Fruit fly (Drosophila melanogaster) whole organism, pupa: Measurements from ENCODE around the gene tos.

Source experiments
- CG10348 ChIP-seq: fragments of 200-800 bp; sonication (Bioruptor generic); IDR thresholded peaks from 2 replicates; pipeline ENCODE4 v1.3.6; 2022; ENCODE audit warnings: missing biosample characterization, missing genetic modification characterization
- CG12605 ChIP-seq: fragments of 200-800 bp; sonication (Bioruptor generic); IDR thresholded peaks from 2 replicates; pipeline ENCODE4 v1.3.6; 2022; ENCODE audit warnings: missing biosample characterization, missing genetic modification characterization
- CG13204 ChIP-seq: fragments of 200-800 bp; sonication (Bioruptor generic); optimal IDR thresholded peaks from 2 replicates; lab custom pipeline; 2018; ENCODE audit warnings: missing biosample characterization, mild to moderate bottlenecking, missing genetic modification characterization, moderate library complexity
- CG14655 ChIP-seq: fragments of 200-800 bp; sonication (Bioruptor generic); optimal IDR thresholded peaks from 3 replicates; lab custom pipeline; 2017; ENCODE audit warnings: mild to moderate bottlenecking, missing biosample characterization, missing genetic modification reagents, missing genetic modification characterization
- CG15710 ChIP-seq: fragments of 200-800 bp; sonication (Bioruptor generic); optimal IDR thresholded peaks from 2 replicates; lab custom pipeline; 2018; ENCODE audit warnings: missing biosample characterization, mild to moderate bottlenecking, missing genetic modification characterization, moderate library complexity
- CG17806 ChIP-seq: fragments of 200-800 bp; sonication (Bioruptor generic); optimal IDR thresholded peaks from 2 replicates; lab custom pipeline; 2018; ENCODE audit warnings: missing biosample characterization, mild to moderate bottlenecking, missing genetic modification characterization, moderate library complexity
- CG32121 ChIP-seq: fragments of 200-800 bp; sonication (Bioruptor generic); IDR thresholded peaks from 2 replicates; pipeline ENCODE4 v1.3.6; 2022; ENCODE audit warnings: missing biosample characterization, missing genetic modification characterization
- CG34367 ChIP-seq: fragments of 200-800 bp; sonication (Bioruptor generic); optimal IDR thresholded peaks from 2 replicates; lab custom pipeline; 2018; ENCODE audit warnings: missing biosample characterization, mild to moderate bottlenecking, missing genetic modification characterization
- CG4496 ChIP-seq: fragments of 200-800 bp; sonication (Bioruptor generic); IDR thresholded peaks from 3 replicates; pipeline ENCODE4 v1.3.6; 2022; ENCODE audit warnings: missing biosample characterization, missing genetic modification characterization
- CG8159 ChIP-seq: fragments of 200-800 bp; sonication (Bioruptor generic); optimal IDR thresholded peaks from 3 replicates; lab custom pipeline; 2018; ENCODE audit warnings: missing biosample characterization, mild to moderate bottlenecking, missing genetic modification characterization, moderate library complexity
- CG8301 ChIP-seq: fragments of 200-800 bp; sonication (Bioruptor generic); optimal IDR thresholded peaks from 2 replicates; lab custom pipeline; 2018; ENCODE audit warnings: missing biosample characterization, mild to moderate bottlenecking, missing genetic modification characterization
- CG9948 ChIP-seq: fragments of 200-800 bp; sonication (Bioruptor generic); optimal IDR thresholded peaks from 2 replicates; lab custom pipeline; 2018; ENCODE audit warnings: missing biosample characterization, mild to moderate bottlenecking, missing genetic modification characterization, moderate library complexity
- D1 ChIP-seq: fragments of 200-800 bp; sonication (Bioruptor generic); optimal IDR thresholded peaks from 2 replicates; lab custom pipeline; 2018; ENCODE audit warnings: missing biosample characterization, mild to moderate bottlenecking, missing genetic modification characterization, moderate library complexity
- EcR ChIP-seq: fragments of 200-800 bp; sonication (Bioruptor generic); optimal IDR thresholded peaks from 3 replicates; lab custom pipeline; 2019; ENCODE audit warnings: missing biosample characterization, missing genetic modification characterization, mild to moderate bottlenecking, moderate library complexity, missing genetic modification reagents
- Ets98B ChIP-seq: fragments of 200-800 bp; sonication (Bioruptor generic); IDR thresholded peaks from 2 replicates; pipeline ENCODE4 v1.3.6; 2022; ENCODE audit warnings: missing biosample characterization, missing genetic modification characterization
- Pif1A ChIP-seq: fragments of 200-800 bp; sonication (Bioruptor generic); optimal IDR thresholded peaks from 3 replicates; lab custom pipeline; 2016; ENCODE audit warnings: missing biosample characterization, missing genetic modification characterization
- Pif1B ChIP-seq: fragments of 200-800 bp; sonication (Bioruptor generic); optimal IDR thresholded peaks from 3 replicates; lab custom pipeline; 2016; ENCODE audit warnings: missing biosample characterization, missing genetic modification characterization
- Snoo ChIP-seq: fragments of 200-800 bp; sonication (Bioruptor generic); optimal IDR thresholded peaks from 3 replicates; lab custom pipeline; 2017; ENCODE audit warnings: missing biosample characterization, mild to moderate bottlenecking, missing genetic modification characterization, inconsistent platforms
- fd96Ca ChIP-seq: fragments of 200-800 bp; sonication (Bioruptor generic); IDR thresholded peaks from 3 replicates; pipeline ENCODE4 v1.3.6; 2022; ENCODE audit warnings: missing biosample characterization, missing genetic modification characterization
- gl ChIP-seq: fragments of 200-800 bp; sonication (Bioruptor generic); optimal IDR thresholded peaks from 2 replicates; lab custom pipeline; 2018; ENCODE audit warnings: missing biosample characterization, mild to moderate bottlenecking, missing genetic modification characterization
- rn ChIP-seq: fragments of 200-800 bp; sonication (Bioruptor generic); IDR thresholded peaks from 2 replicates; pipeline ENCODE4 v1.3.6; 2022; ENCODE audit warnings: missing biosample characterization, missing genetic modification characterization

Gene tos

DNA sequence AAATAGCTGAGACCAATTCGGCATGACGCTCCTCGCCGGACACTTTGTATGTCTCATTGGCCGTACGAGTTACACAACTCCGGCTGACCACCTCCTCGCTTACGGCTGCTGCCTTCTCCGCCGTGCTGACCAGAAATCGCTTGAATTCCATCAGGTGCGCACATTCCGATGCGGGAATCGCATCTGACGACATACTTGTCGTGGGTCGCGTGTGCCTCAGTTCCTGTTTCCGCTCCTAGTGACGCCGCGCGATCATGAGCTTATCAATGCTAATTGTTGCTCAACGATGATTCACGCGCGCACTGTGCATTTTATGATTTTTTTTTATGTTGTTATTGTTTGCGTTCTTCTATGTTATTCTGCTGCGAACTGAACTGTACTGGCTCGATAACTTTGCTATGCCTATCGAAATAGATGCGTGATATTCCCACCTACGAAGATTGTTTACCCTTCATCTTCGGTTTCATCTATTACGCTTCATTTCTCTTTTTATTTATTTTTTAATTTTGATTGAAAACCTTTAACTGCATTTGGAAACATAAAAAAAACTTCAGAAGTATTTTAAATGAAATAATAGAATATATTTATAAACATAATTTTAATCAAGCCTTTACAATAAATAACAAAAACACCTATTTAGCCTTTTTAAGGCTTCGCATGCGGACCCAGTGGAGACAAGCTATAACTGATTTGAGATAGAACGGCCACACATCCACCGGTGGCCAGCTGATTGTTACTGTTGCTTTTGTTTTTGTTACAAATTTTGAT is 21.0 kb upstream of the tos start, which contains the start of the genes CG10376 and CG10343:
CG10376 (minus strand) TSS at position 385 of the 768 bp plus-strand sequence.
CG10343 (plus strand) TSS at position 753 of the 768 bp plus-strand sequence.
- TF ChIP-seq D1 = no peak
- peak; percentile 89 for TF ChIP-seq CG14655 (GFP tag; lab: Kevin White, UChicago)
- no peak for TF ChIP-seq Pif1A (GFP tag; lab: Kevin White, UChicago)
- TF ChIP-seq gl = no peak
- peak; percentile 54; the same call in 1 of the 2 replicates for TF ChIP-seq CG12605 (GFP tag; lab: Robert Waterston, UW)
- TF ChIP-seq CG9948 (tag; lab: Kevin White, UChicago) = peak; percentile 89
- TF ChIP-seq EcR (GFP tag; lab: Kevin White, UChicago) = peak; percentile 2
- TF ChIP-seq rn (GFP tag; lab: Robert Waterston, UW) = peak; percentile 69
- TF ChIP-seq fd96Ca = peak; percentile 60; the same call in 1 of the 3 replicates
- TF ChIP-seq CG13204 = no peak
- TF ChIP-seq CG8159 (tag; lab: Kevin White, UChicago) = peak; percentile 91
- TF ChIP-seq CG8301 (tag; lab: Kevin White, UChicago) = peak; percentile 73
- TF ChIP-seq CG10348 (GFP tag; lab: Robert Waterston, UW) = peak; percentile 97
- TF ChIP-seq CG32121 (GFP tag; lab: Robert Waterston, UW) = peak; percentile 80
- TF ChIP-seq Snoo (tag; lab: Kevin White, UChicago) = peak; percentile 81
- no peak for TF ChIP-seq Pif1B (GFP tag; lab: Kevin White, UChicago)
- peak; percentile 78; the same call in 2 of the 3 replicates for TF ChIP-seq CG4496 (GFP tag; lab: Robert Waterston, UW)
- peak; percentile 86 for TF ChIP-seq CG17806
- TF ChIP-seq CG34367 (tag; lab: Kevin White, UChicago) = peak; percentile 75
- peak; percentile 91 for TF ChIP-seq CG15710 (tag; lab: Kevin White, UChicago)
- peak; percentile 71; the same call in 1 of the 2 replicates for TF ChIP-seq Ets98B (GFP tag; lab: Robert Waterston, UW)

DNA sequence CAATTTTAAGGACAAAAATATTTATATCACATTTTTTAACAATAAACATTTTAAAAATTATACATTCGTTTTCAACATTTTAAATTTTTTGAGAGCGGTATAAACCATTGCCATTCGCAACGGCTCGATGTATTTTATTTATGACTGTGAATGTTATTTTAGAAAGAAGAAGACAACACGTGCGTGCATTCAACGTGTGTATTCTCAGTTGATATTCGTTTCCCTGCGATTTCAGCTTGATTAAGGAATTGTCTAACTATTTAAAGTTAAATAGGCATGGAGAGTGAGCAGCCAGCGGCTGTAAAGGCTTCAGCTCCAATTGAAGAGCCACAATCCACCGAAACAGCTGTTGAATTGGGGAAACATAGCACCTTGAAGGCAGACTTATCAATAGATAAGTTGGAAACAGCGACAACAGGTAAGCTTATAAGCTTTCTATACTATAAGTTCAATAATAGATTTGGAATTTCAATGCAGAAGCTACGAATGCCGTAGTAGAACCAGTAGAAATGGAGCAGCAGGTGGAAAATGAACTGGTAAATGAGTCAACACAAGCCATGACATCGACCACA is 16.8 kb upstream of the tos start, which contains the start of gene CG10341:
CG10341 (plus strand) TSS at position 156 of the 572 bp plus-strand sequence.
- TF ChIP-seq fd96Ca (no peak), rn (GFP tag; lab: Robert Waterston, UW) (no peak), CG4496 (GFP tag; lab: Robert Waterston, UW) (no peak), D1 (no peak), CG9948 (tag; lab: Kevin White, UChicago) (no peak), CG8301 (tag; lab: Kevin White, UChicago) (no peak), CG34367 (tag; lab: Kevin White, UChicago) (no peak), CG12605 (GFP tag; lab: Robert Waterston, UW) (no peak), CG17806 (no peak), CG14655 (GFP tag; lab: Kevin White, UChicago) (no peak), gl (no peak), CG15710 (tag; lab: Kevin White, UChicago) (no peak), Pif1B (GFP tag; lab: Kevin White, UChicago) (no peak), CG13204 (no peak), CG32121 (GFP tag; lab: Robert Waterston, UW) (no peak), Ets98B (GFP tag; lab: Robert Waterston, UW) (no peak), EcR (GFP tag; lab: Kevin White, UChicago) (no peak), CG10348 (GFP tag; lab: Robert Waterston, UW) (no peak)

- TF ChIP-seq gl (peak; percentile 23), Pif1B (GFP tag; lab: Kevin White, UChicago) (peak; percentile 80), CG8301 (tag; lab: Kevin White, UChicago) (peak; percentile 77), Pif1A (GFP tag; lab: Kevin White, UChicago) (no peak), Snoo (tag; lab: Kevin White, UChicago) (peak; percentile 79), CG32121 (GFP tag; lab: Robert Waterston, UW) (peak; percentile 87), CG15710 (tag; lab: Kevin White, UChicago) (peak; percentile 61), Ets98B (GFP tag; lab: Robert Waterston, UW) (peak; percentile 94), rn (GFP tag; lab: Robert Waterston, UW) (peak; percentile 80), CG13204 (no peak), CG9948 (tag; lab: Kevin White, UChicago) (peak; percentile 70), CG8159 (tag; lab: Kevin White, UChicago) (peak; percentile 71), CG4496 (GFP tag; lab: Robert Waterston, UW) (peak; percentile 95), D1 (no peak), CG14655 (GFP tag; lab: Kevin White, UChicago) (peak; percentile 72), CG12605 (GFP tag; lab: Robert Waterston, UW) (peak; percentile 75), fd96Ca (peak; percentile 94), CG10348 (GFP tag; lab: Robert Waterston, UW) (peak; percentile 89), EcR (GFP tag; lab: Kevin White, UChicago) (peak; percentile 10), CG17806 (peak; percentile 72), CG34367 (tag; lab: Kevin White, UChicago) (peak; percentile 73)
Measured at dm6 chr2L:18695404-18695804, 13.5 kb upstream of the tos start, which contains the start of the genes CG10383 and CG10338. Gene CG10383 (minus strand): TSS chr2L:18695602. Gene CG10338 (plus strand): TSS chr2L:18695664.

- TF ChIP-seq D1 (no peak), CG9948 (tag; lab: Kevin White, UChicago) (peak; percentile 37), CG12605 (GFP tag; lab: Robert Waterston, UW) (peak; percentile 54), CG13204 (no peak), Pif1B (GFP tag; lab: Kevin White, UChicago) (peak; percentile 17), rn (GFP tag; lab: Robert Waterston, UW) (no peak), Snoo (tag; lab: Kevin White, UChicago) (no peak), CG8301 (tag; lab: Kevin White, UChicago) (peak; percentile 30), Pif1A (GFP tag; lab: Kevin White, UChicago) (peak; percentile 57), CG34367 (tag; lab: Kevin White, UChicago) (peak; percentile 19), CG32121 (GFP tag; lab: Robert Waterston, UW) (0 out of 2 replicates have a peak, but pooled peaks have one; percentile 10), EcR (GFP tag; lab: Kevin White, UChicago) (no peak), CG4496 (GFP tag; lab: Robert Waterston, UW) (peak; percentile 74), CG10348 (GFP tag; lab: Robert Waterston, UW) (no peak), fd96Ca (peak; percentile 61; the same call in 1 of the 3 replicates), CG8159 (tag; lab: Kevin White, UChicago) (peak; percentile 14), Ets98B (GFP tag; lab: Robert Waterston, UW) (peak; percentile 39), CG15710 (tag; lab: Kevin White, UChicago) (peak; percentile 48), CG14655 (GFP tag; lab: Kevin White, UChicago) (peak; percentile 10), gl (no peak), CG17806 (peak; percentile 46)
Measured at dm6 chr2L:18694724-18695105, 12.8 kb upstream of the tos start.
